Worm (Caenorhabditis elegans) whole organism, L1 larva: ENCODE data around the gene madf-1.
A peak's percentile ranks its signal among the peaks of the same experiment; 100 is the strongest.

ENCODE experiments used
- C04F5.9 ChIP-seq: sonication (generic microtip); optimal IDR thresholded peaks from 2 replicates; lab custom pipeline; 2016; ENCODE audit warnings: missing genetic modification characterization, missing compliant biosample characterization
- C16A3.4 ChIP-seq: fragments of 150-350 bp; optimal IDR thresholded peaks from 2 replicates; lab custom pipeline; 2014; ENCODE audit warnings: missing biosample characterization, missing genetic modification characterization
- Y116A8C.19 ChIP-seq: sonication (generic microtip); optimal IDR thresholded peaks from 2 replicates; lab custom pipeline; 2016; ENCODE audit warnings: missing compliant biosample characterization, missing genetic modification characterization, borderline replicate concordance
- aha-1 ChIP-seq: fragments of 150-350 bp; optimal IDR thresholded peaks from 2 replicates; lab custom pipeline; 2014; ENCODE audit warnings: missing biosample characterization, missing genetic modification characterization
- alr-1 ChIP-seq: fragments of 200-800 bp; sonication (Bioruptor generic); optimal IDR thresholded peaks from 2 replicates; lab custom pipeline; 2018; ENCODE audit warnings: borderline replicate concordance, mild to moderate bottlenecking, missing genetic modification characterization, missing compliant biosample characterization
- ama-1 ChIP-seq: fragments of 150-350 bp; optimal IDR thresholded peaks from 2 replicates; lab custom pipeline; 2014
- blmp-1 ChIP-seq: fragments of 150-350 bp; optimal IDR thresholded peaks from 2 replicates; lab custom pipeline; 2014; ENCODE audit warnings: missing biosample characterization, missing genetic modification characterization
- ceh-8 ChIP-seq: fragments of 200-800 bp; sonication (Bioruptor generic); optimal IDR thresholded peaks from 2 replicates; lab custom pipeline; 2018; ENCODE audit warnings: mild to moderate bottlenecking, missing genetic modification characterization, moderate library complexity, missing compliant biosample characterization
- ceh-88 ChIP-seq: fragments of 200-800 bp; sonication (Bioruptor generic); IDR thresholded peaks from 2 replicates; pipeline ENCODE4 v1.3.6; 2022; ENCODE audit warnings: missing genetic modification characterization, missing compliant biosample characterization
- dpl-1 ChIP-seq, 3 experiments: fragments of 150-350 bp in 2 of 3; sonication (generic microtip) in 1 of 3; optimal IDR thresholded peaks; 2 replicates each; lab custom pipeline; 2014 to 2017; ENCODE audit warnings: missing biosample characterization in 3 of 3, missing genetic modification characterization in 3 of 3, missing genetic modification reagents in 3 of 3
- dsc-1 ChIP-seq: sonication (generic microtip); optimal IDR thresholded peaks from 2 replicates; lab custom pipeline; 2016; ENCODE audit warnings: mild to moderate bottlenecking, missing genetic modification characterization, missing compliant biosample characterization
- efl-1 ChIP-seq, 4 experiments: fragments of 150-350 bp; optimal IDR thresholded peaks in 3 of 4; peaks in 1 of 4; 1 replicate in 1 of 4; 2 replicates in 3 of 4; lab custom pipeline; 2014; ENCODE audit warnings: missing biosample characterization in 2 of 4, missing genetic modification characterization in 2 of 4, missing genetic modification reagents in 2 of 4
- efl-3 ChIP-seq: fragments of 200-800 bp; sonication (Bioruptor generic); optimal IDR thresholded peaks from 2 replicates; lab custom pipeline; 2018; ENCODE audit warnings: mild to moderate bottlenecking, missing genetic modification characterization, missing compliant biosample characterization
- egl-27 ChIP-seq, 2 experiments: fragments of 150-350 bp in 1 of 2; sonication (generic microtip); optimal IDR thresholded peaks; 3 replicates each; lab custom pipeline; 2017 to 2018; ENCODE audit warnings: missing biosample characterization in 2 of 2, missing genetic modification characterization in 2 of 2, missing genetic modification reagents in 2 of 2
- elt-2 ChIP-seq: sonication (generic microtip); optimal IDR thresholded peaks from 2 replicates; lab custom pipeline; 2016; ENCODE audit warnings: missing genetic modification characterization, mild to moderate bottlenecking, inconsistent platforms, missing compliant biosample characterization, missing genetic modification reagents
- ets-5 ChIP-seq: fragments of 200-800 bp; sonication (Bioruptor generic); IDR thresholded peaks from 2 replicates; pipeline ENCODE4 v1.3.6; 2022; ENCODE audit warnings: missing genetic modification characterization, missing compliant biosample characterization
- fkh-10 ChIP-seq: sonication (generic microtip); optimal IDR thresholded peaks from 2 replicates; lab custom pipeline; 2017; ENCODE audit warnings: missing biosample characterization, missing genetic modification reagents, missing genetic modification characterization
- fkh-4 ChIP-seq: sonication (generic microtip); optimal IDR thresholded peaks from 2 replicates; lab custom pipeline; 2016; ENCODE audit warnings: missing compliant biosample characterization, missing genetic modification characterization, borderline replicate concordance
- fkh-8 ChIP-seq: sonication (generic microtip); optimal IDR thresholded peaks from 2 replicates; lab custom pipeline; 2016; ENCODE audit warnings: mild to moderate bottlenecking, missing genetic modification characterization, missing compliant biosample characterization
- grh-1 ChIP-seq: fragments of 200-800 bp; sonication (Bioruptor generic); IDR thresholded peaks from 2 replicates; pipeline ENCODE4 v1.3.6; 2022; ENCODE audit warnings: missing genetic modification reagents, missing genetic modification characterization, missing compliant biosample characterization
- hpl-2 ChIP-seq: fragments of 150-350 bp; optimal IDR thresholded peaks from 2 replicates; lab custom pipeline; 2014; ENCODE audit warnings: missing biosample characterization, missing genetic modification reagents, missing genetic modification characterization
- lin-15B ChIP-seq: fragments of 150-350 bp; sonication (generic microtip); optimal IDR thresholded peaks from 3 replicates; lab custom pipeline; 2014; ENCODE audit warnings: missing biosample characterization, missing genetic modification characterization
- lin-35 ChIP-seq, 2 experiments: fragments of 150-350 bp; optimal IDR thresholded peaks; 2 replicates each; lab custom pipeline; 2014; ENCODE audit warnings: missing biosample characterization in 2 of 2, missing genetic modification characterization in 2 of 2, missing genetic modification reagents in 2 of 2
- lin-39 ChIP-seq: fragments of 150-350 bp; optimal IDR thresholded peaks from 2 replicates; lab custom pipeline; 2014; ENCODE audit warnings: missing biosample characterization, missing genetic modification reagents, missing genetic modification characterization
- lsy-2 ChIP-seq, 2 experiments: fragments of 150-350 bp; optimal IDR thresholded peaks; 2 replicates each; lab custom pipeline; 2014; ENCODE audit warnings: missing biosample characterization in 2 of 2, missing genetic modification characterization in 2 of 2
- mab-9 ChIP-seq: fragments of 200-800 bp; sonication (Bioruptor generic); IDR thresholded peaks from 2 replicates; pipeline ENCODE4 v1.3.6; 2022; ENCODE audit warnings: missing genetic modification reagents, missing genetic modification characterization, missing compliant biosample characterization
- mef-2 ChIP-seq: fragments of 150-350 bp; optimal IDR thresholded peaks from 2 replicates; lab custom pipeline; 2014; ENCODE audit warnings: missing biosample characterization, missing genetic modification characterization
- mep-1 ChIP-seq: fragments of 150-350 bp; optimal IDR thresholded peaks from 2 replicates; lab custom pipeline; 2014; ENCODE audit warnings: missing biosample characterization, missing genetic modification characterization
- nhr-12 ChIP-seq: sonication (generic microtip); optimal IDR thresholded peaks from 2 replicates; lab custom pipeline; 2017; ENCODE audit warnings: missing biosample characterization, missing genetic modification characterization
- nhr-19 ChIP-seq: fragments of 200-800 bp; sonication (Bioruptor generic); conservative IDR thresholded peaks from 2 replicates; pipeline ENCODE4 v1.3.6; 2022; ENCODE audit warnings: missing genetic modification characterization, missing compliant biosample characterization
- nhr-28 ChIP-seq: fragments of 150-350 bp; optimal IDR thresholded peaks from 2 replicates; lab custom pipeline; 2014; ENCODE audit warnings: missing biosample characterization, missing genetic modification characterization
- nhr-47 ChIP-seq: sonication (generic microtip); optimal IDR thresholded peaks from 2 replicates; lab custom pipeline; 2016; ENCODE audit warnings: mild to moderate bottlenecking, missing genetic modification characterization, moderate library complexity, missing compliant biosample characterization
- nhr-71 ChIP-seq: sonication (generic microtip); optimal IDR thresholded peaks from 2 replicates; lab custom pipeline; 2016; ENCODE audit warnings: mild to moderate bottlenecking, missing genetic modification characterization, moderate library complexity, missing compliant biosample characterization
- nhr-76 ChIP-seq: sonication (generic microtip); optimal IDR thresholded peaks from 2 replicates; lab custom pipeline; 2017; ENCODE audit warnings: missing biosample characterization, missing genetic modification characterization
- nhr-85 ChIP-seq: sonication (generic microtip); peaks from one replicate; lab custom pipeline; 2016; ENCODE audit warnings: missing genetic modification characterization, inconsistent platforms, missing compliant biosample characterization
- pag-3 ChIP-seq: sonication (generic microtip); optimal IDR thresholded peaks from 2 replicates; lab custom pipeline; 2017; ENCODE audit warnings: missing genetic modification characterization, mild to moderate bottlenecking, missing compliant biosample characterization, antibody characterized with exemption, borderline replicate concordance; ENCODE audit not compliant: insufficient read depth
- pax-3 ChIP-seq: fragments of 200-800 bp; sonication (Bioruptor generic); optimal IDR thresholded peaks from 2 replicates; lab custom pipeline; 2018; ENCODE audit warnings: mild to moderate bottlenecking, missing genetic modification characterization, moderate library complexity, missing compliant biosample characterization
- pqm-1 ChIP-seq: sonication (generic microtip); optimal IDR thresholded peaks from 3 replicates; lab custom pipeline; 2017; ENCODE audit warnings: missing biosample characterization, missing genetic modification characterization
- rnt-1 ChIP-seq: sonication (generic microtip); optimal IDR thresholded peaks from 2 replicates; lab custom pipeline; 2016; ENCODE audit warnings: mild to moderate bottlenecking, missing genetic modification characterization, moderate library complexity, missing compliant biosample characterization
- snpc-4 ChIP-seq: fragments of 150-350 bp; optimal IDR thresholded peaks from 2 replicates; lab custom pipeline; 2014; ENCODE audit warnings: missing biosample characterization, missing genetic modification characterization
- sup-37 ChIP-seq: fragments of 200-800 bp; sonication (Bioruptor generic); optimal IDR thresholded peaks from 2 replicates; lab custom pipeline; 2018; ENCODE audit warnings: mild to moderate bottlenecking, missing genetic modification characterization, missing compliant biosample characterization
- tbx-2 ChIP-seq: sonication (generic microtip); optimal IDR thresholded peaks from 2 replicates; lab custom pipeline; 2016; ENCODE audit warnings: missing genetic modification characterization, missing compliant biosample characterization
- tlp-1 ChIP-seq: fragments of 150-350 bp; optimal IDR thresholded peaks from 2 replicates; lab custom pipeline; 2014; ENCODE audit warnings: missing biosample characterization, missing genetic modification characterization
- vab-15 ChIP-seq: sonication (generic microtip); optimal IDR thresholded peaks from 2 replicates; lab custom pipeline; 2017; ENCODE audit warnings: missing genotype, mild to moderate bottlenecking, missing genetic modification characterization, missing compliant biosample characterization
- xbp-1 ChIP-seq: sonication (generic microtip); optimal IDR thresholded peaks from 2 replicates; lab custom pipeline; 2016; ENCODE audit warnings: missing genetic modification characterization, missing compliant biosample characterization
- ztf-11 ChIP-seq, 2 experiments: sonication (generic microtip); optimal IDR thresholded peaks; 2 replicates each; lab custom pipeline; 2016 to 2017; ENCODE audit warnings: missing genetic modification characterization in 2 of 2, missing biosample characterization in 1 of 2, missing compliant biosample characterization in 1 of 2

The madf-1 gene

DNA sequence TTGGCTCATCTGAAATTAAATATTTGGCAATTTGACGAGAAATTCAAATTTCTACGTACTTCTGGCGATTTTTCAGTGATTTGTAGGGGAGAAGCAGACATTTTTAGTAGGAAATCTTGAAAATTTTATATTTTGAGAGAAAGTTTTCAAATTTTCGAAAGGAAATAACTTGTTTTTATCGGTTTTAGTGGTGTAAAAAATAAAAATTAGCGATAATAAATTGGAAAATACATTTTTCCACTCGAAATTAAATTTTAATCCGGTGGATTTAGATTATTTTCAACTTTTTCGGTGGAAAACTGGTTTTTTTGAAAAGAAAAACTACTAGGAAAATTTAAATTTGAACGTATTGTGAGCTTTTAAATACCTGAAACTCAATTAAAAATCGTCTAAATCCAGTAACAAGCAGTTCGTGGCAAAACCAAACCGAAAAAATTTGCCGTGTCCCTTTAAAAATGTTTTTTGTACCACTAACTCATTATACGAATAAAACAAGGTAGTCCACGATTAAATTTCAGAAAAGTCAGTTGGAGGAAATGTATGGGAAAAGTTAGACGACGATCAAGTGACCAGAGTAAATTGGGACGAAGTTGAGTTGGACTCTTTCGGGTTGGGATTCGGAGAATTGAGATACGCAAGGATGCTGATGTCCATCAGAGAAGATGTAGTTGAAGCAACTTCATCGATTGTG, at the start of gene madf-1, which contains the start of gene Y55F3BR.10:
TSS of gene madf-1 (minus strand) at position 101 of the 691 bp plus-strand sequence.
TSS of gene Y55F3BR.10 (plus strand) at position 641 of the 691 bp plus-strand sequence.
- TF ChIP-seq sup-37 (GFP tag; lab: Kevin White, UChicago) (no peak), nhr-28 (tag; lab: Kevin White, UChicago) (no peak), C16A3.4 (tag; lab: Kevin White, UChicago) (no peak), ceh-8 (GFP tag; lab: Kevin White, UChicago) (no peak), ztf-11 (tag; optimal IDR thresholded peaks at IDR 0.05; lab: Kevin White, UChicago) (no peak)

DNA sequence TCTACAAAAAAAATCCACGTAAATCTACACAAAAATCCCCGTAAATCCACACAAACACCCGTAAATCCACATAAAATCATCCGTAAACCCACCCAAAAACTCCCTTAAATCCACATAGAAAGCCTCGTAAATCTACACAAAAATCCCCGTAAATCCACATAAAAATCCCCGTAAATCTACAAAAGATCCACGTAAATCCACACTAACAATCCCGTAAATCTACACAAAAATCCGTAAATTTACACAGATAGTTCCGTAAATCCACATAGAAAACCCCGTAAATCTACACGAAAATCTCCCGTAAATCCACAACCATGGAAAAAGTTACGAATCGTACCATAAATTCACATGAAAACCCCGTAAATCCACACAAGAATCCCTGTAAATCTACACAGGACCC, 46.9 kb upstream of the madf-1 start:
- no peak for TF ChIP-seq mef-2 (tag; lab: Kevin White, UChicago)
- TF ChIP-seq pax-3 (tag; lab: Kevin White, UChicago) = no peak

DNA sequence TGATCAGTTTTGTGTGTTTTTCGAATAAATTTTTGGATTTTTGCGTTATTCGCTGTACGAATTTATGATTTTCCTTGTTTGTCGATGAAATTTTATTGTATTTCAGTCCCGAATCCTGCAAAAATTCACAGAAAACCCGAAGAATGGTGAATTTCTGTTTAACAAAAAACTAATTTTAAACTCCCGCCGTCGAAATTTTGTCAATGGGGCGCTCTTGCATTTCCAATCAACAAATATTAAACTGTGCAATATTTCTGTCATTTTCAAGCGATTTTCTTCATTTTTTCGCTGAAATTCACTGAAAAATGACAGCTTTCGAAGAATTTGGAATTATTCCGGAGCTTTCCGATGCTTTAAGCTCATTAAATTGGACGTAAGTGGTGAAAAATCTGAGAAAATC, 43.0 kb upstream of the madf-1 start, which contains the start of gene Y55F3BR.1:
TSS of gene Y55F3BR.1 (plus strand) at position 115 of the 400 bp plus-strand sequence.
- TF ChIP-seq aha-1 (tag; lab: Kevin White, UChicago) (no peak), nhr-71 (tag; lab: Kevin White, UChicago) (peak; percentile 80), efl-3 (no peak), pax-3 (tag; lab: Kevin White, UChicago) (peak; percentile 17), tbx-2 (peak; percentile 62), snpc-4 (tag; lab: Kevin White, UChicago) (peak; percentile 77), lin-15B (tag; lab: Kevin White, UChicago) (peak; percentile 77), pqm-1 (tag; lab: Kevin White, UChicago) (no peak), blmp-1 (tag; lab: Kevin White, UChicago) (peak; percentile 47), lin-35 (GFP tag; optimal IDR thresholded peaks at IDR 0.05; lab: Kevin White, UChicago) (peak; percentile 98 to 99), rnt-1 (tag; lab: Kevin White, UChicago) (peak; percentile 79), alr-1 (no peak), C16A3.4 (tag; lab: Kevin White, UChicago) (peak; percentile 52), tlp-1 (no peak), nhr-19 (peak; percentile 67), efl-1 (optimal IDR thresholded peaks at IDR 0.05; lab: Kevin White, UChicago) (peak; percentile 98 to 99), efl-1 (GFP tag; optimal IDR thresholded peaks at IDR 0.05 in 1 of 2; lab: Kevin White, UChicago) (peak; percentile 97 to 100), vab-15 (tag; lab: Kevin White, UChicago) (no peak), ceh-88 (GFP tag; lab: Robert Waterston, UW) (no peak), fkh-8 (tag; lab: Kevin White, UChicago) (peak; percentile 43), pag-3 (tag; lab: Kevin White, UChicago) (no peak), hpl-2 (GFP tag; lab: Kevin White, UChicago) (no peak), nhr-47 (tag; lab: Kevin White, UChicago) (peak; percentile 76), mep-1 (tag; lab: Kevin White, UChicago) (peak; percentile 75), fkh-10 (GFP tag; lab: Kevin White, UChicago) (no peak), C04F5.9 (tag; lab: Kevin White, UChicago) (peak; percentile 55), dsc-1 (tag; lab: Kevin White, UChicago) (peak; percentile 72), nhr-12 (tag; lab: Kevin White, UChicago) (no peak), mab-9 (no peak), lsy-2 (tag; optimal IDR thresholded peaks at IDR 0.05; lab: Kevin White, UChicago) (peak; percentile 77 to 85), fkh-4 (tag; lab: Kevin White, UChicago) (peak; percentile 22), ets-5 (no peak), nhr-76 (no peak), ama-1 (lab: Kevin White, UChicago) (no peak), elt-2 (tag; lab: Kevin White, UChicago) (no peak), egl-27 (tag; optimal IDR thresholded peaks at IDR 0.05; lab: Kevin White, UChicago) (no peak), nhr-85 (tag; lab: Kevin White, UChicago) (peak; percentile 75), lin-39 (tag; lab: Kevin White, UChicago) (peak; percentile 51), grh-1 (no peak; the same call in 1 of the 2 replicates), dpl-1 (GFP tag; optimal IDR thresholded peaks at IDR 0.05; lab: Kevin White, UChicago) (peak; percentile 96 to 98 (median 97)), xbp-1 (peak; percentile 53), Y116A8C.19 (tag; lab: Kevin White, UChicago) (no peak)
